Fruit fly (Drosophila melanogaster) ovary, adult (tissue): ENCODE data around the gene Gba1b.

Experiments used
- CG17801 ChIP-seq: fragments of 200-800 bp; optimal IDR thresholded peaks from 2 replicates; lab custom pipeline; 2019; ENCODE audit warnings: missing biosample characterization, mild to moderate bottlenecking, missing genetic modification characterization, moderate library complexity; ENCODE audit not compliant: partially characterized antibody

Gene Gba1b

dm6 chr3R:23713901-23714300 lies 9.3 kb downstream of the Gba1b start:
- no peak for TF ChIP-seq CG17801 (GFP tag; lab: Kevin White, UChicago)

- TF ChIP-seq CG17801 (GFP tag; lab: Kevin White, UChicago): no peak
Observed at dm6 chr3R:23714852-23715251, 10.2 kb downstream of the Gba1b start.

dm6 chr3R:23718297-23718941 lies 13.8 kb downstream of the Gba1b start, which contains the start of gene nau:
Gene nau, minus strand, starts transcription at chr3R:23718357.
- no peak for TF ChIP-seq CG17801 (GFP tag; lab: Kevin White, UChicago)

dm6 chr3R:23721525-23721924 lies 16.9 kb downstream of the Gba1b start, which contains the start of gene CG10232:
Gene CG10232, minus strand, starts transcription at chr3R:23721625.
- no peak for TF ChIP-seq CG17801 (GFP tag; lab: Kevin White, UChicago)

- TF ChIP-seq CG17801 (GFP tag; lab: Kevin White, UChicago): peak; percentile 54
Observed at dm6 chr3R:23721936-23722335, 17.3 kb downstream of the Gba1b start.

dm6 chr3R:23722680-23723372 lies 18.2 kb downstream of the Gba1b start, which contains the start of gene CG10365:
Gene CG10365, plus strand, starts transcription at chr3R:23723331.
- TF ChIP-seq CG17801 (GFP tag; lab: Kevin White, UChicago): no peak

- TF ChIP-seq CG17801 (GFP tag; lab: Kevin White, UChicago): peak; percentile 17
Observed at dm6 chr3R:23723381-23724034, 18.9 kb downstream of the Gba1b start.

dm6 chr3R:23724843-23725506 lies 20.4 kb downstream of the Gba1b start:
- no peak for TF ChIP-seq CG17801 (GFP tag; lab: Kevin White, UChicago)

- TF ChIP-seq CG17801 (GFP tag; lab: Kevin White, UChicago): no peak
Observed at dm6 chr3R:23725711-23726349, 21.2 kb downstream of the Gba1b start.

dm6 chr3R:23726740-23727139 lies 22.1 kb downstream of the Gba1b start:
- peak; percentile 51 for TF ChIP-seq CG17801 (GFP tag; lab: Kevin White, UChicago)

dm6 chr3R:23727657-23728056 lies 23.1 kb downstream of the Gba1b start:
- no peak for TF ChIP-seq CG17801 (GFP tag; lab: Kevin White, UChicago)

- peak; percentile 69 for TF ChIP-seq CG17801 (GFP tag; lab: Kevin White, UChicago)
Observed at dm6 chr3R:23728086-23728485, 23.5 kb downstream of the Gba1b start.

- TF ChIP-seq CG17801 (GFP tag; lab: Kevin White, UChicago): no peak
Observed at dm6 chr3R:23729066-23729465, 24.5 kb downstream of the Gba1b start.

dm6 chr3R:23729632-23730471 lies 25.2 kb downstream of the Gba1b start:
- TF ChIP-seq CG17801 (GFP tag; lab: Kevin White, UChicago): no peak
